Fruit fly (Drosophila melanogaster): ENCODE data around the gene larp.
A peak's percentile ranks its signal among the peaks of the same experiment; 100 is the strongest.

- peak; percentile 96 for TF ChIP-seq cg (GFP tag; optimal IDR thresholded peaks at IDR 0.05)
- peak; percentile 28 for TF ChIP-seq lbe (GFP tag; optimal IDR thresholded peaks at IDR 0.05)
- TF ChIP-seq CG4617 (GFP tag; optimal IDR thresholded peaks at IDR 0.05; ENCODE audit: borderline replicate concordance) = peak; percentile 60
- TF ChIP-seq CG15011 (GFP tag; optimal IDR thresholded peaks at IDR 0.05) = no peak
- TF ChIP-seq CG10565 (GFP tag; optimal IDR thresholded peaks at IDR 0.05) = no peak
These were observed at the start of gene larp for dm6 chr3R:28336046-28336771.

Measured in whole organism, embryonic.